Fruit fly (Drosophila melanogaster): ENCODE measurements around the gene CG5860.

Gene CG5860

DNA sequence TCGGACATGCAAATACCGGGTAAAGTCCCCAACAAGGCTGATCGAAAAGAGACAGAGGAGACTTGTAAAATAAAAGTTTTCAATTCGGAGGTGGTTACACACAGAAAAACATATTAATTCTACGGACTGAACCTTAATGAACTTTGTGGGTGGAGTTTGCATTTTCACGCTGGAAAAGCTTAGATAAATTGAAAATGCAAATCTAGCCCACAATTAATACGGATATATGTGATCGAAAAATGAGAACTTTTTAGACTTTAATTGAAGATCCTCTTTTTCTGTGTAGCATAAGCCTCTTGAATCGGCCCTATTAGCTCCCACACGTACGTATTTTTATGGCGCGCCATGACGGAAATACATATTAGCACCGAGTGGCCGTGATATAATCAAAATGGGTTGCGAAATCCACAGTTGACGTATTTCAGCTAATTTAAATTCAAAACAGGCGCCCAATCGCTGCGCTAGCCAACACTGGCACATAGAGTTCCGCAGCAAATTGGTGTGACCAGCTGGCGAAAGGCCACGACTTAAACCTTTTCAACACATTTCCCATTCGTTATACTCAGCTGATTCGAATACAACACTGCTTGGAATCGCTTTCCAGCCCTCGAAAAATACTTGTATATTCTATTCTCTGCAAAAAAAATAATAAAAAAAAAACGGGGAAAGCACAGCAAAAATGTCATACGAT, 23.9 kb upstream of the CG5860 start (continued):
- TF ChIP-seq Hand (GFP tag; optimal IDR thresholded peaks at IDR 0.05) = peak; percentile 17
- TF ChIP-seq corto (GFP tag; optimal IDR thresholded peaks at IDR 0.05) = no peak
- TF ChIP-seq Fer3 (tag; optimal IDR thresholded peaks at IDR 0.05) = peak; percentile 49
- TF ChIP-seq CG42726 (GFP tag; IDR thresholded peaks at IDR 0.05; ENCODE audit: partially characterized antibody) = no peak
- peak; percentile 34 for TF ChIP-seq scrt (GFP tag; optimal IDR thresholded peaks at IDR 0.05)
- TF ChIP-seq Dek (tag; optimal IDR thresholded peaks at IDR 0.05) = peak; percentile 40
- TF ChIP-seq CG12659 (GFP tag; optimal IDR thresholded peaks at IDR 0.05) = peak; percentile 81
- peak; percentile 66 for TF ChIP-seq tx (GFP tag; optimal IDR thresholded peaks at IDR 0.05)
- TF ChIP-seq CG33557 (GFP tag; optimal IDR thresholded peaks at IDR 0.05) = peak; percentile 8
- peak; percentile 63 for TF ChIP-seq CG14441 (GFP tag; IDR thresholded peaks at IDR 0.05)
- peak; percentile 31 for TF ChIP-seq CG30020 (tag; optimal IDR thresholded peaks at IDR 0.05)
- TF ChIP-seq crp (GFP tag; optimal IDR thresholded peaks at IDR 0.05) = peak; percentile 91 to 99
- peak; percentile 54 for TF ChIP-seq NFAT (GFP tag; IDR thresholded peaks at IDR 0.05)
- peak; percentile 64 for TF ChIP-seq cwo (GFP tag; optimal IDR thresholded peaks at IDR 0.05)
- peak; percentile 37; the same call in 1 of the 2 replicates for TF ChIP-seq HLH3B (GFP tag; IDR thresholded peaks at IDR 0.05)
- no peak for TF ChIP-seq Sry-β (GFP tag; optimal IDR thresholded peaks at IDR 0.05)
- TF ChIP-seq ssp (GFP tag; IDR thresholded peaks at IDR 0.05) = peak; percentile 57; the same call in 1 of the 2 replicates
- peak; percentile 38 for TF ChIP-seq maf-S (GFP tag; optimal IDR thresholded peaks at IDR 0.05)
- TF ChIP-seq CG2875 (GFP tag; optimal IDR thresholded peaks at IDR 0.05) = peak; percentile 34
- peak; percentile 53 for TF ChIP-seq CG17359 (tag; optimal IDR thresholded peaks at IDR 0.05)
- TF ChIP-seq bowl (GFP tag; IDR thresholded peaks at IDR 0.05) = no peak
- TF ChIP-seq da (GFP tag; optimal IDR thresholded peaks at IDR 0.05) = no peak
- peak; percentile 30 for TF ChIP-seq Scr (GFP tag; IDR thresholded peaks at IDR 0.05; ENCODE audit: partially characterized antibody)
- TF ChIP-seq croc (GFP tag; conservative IDR thresholded peaks at IDR 0.05) = no peak
- peak; percentile 14; the same call in 1 of the 2 replicates for TF ChIP-seq ranshi (GFP tag; IDR thresholded peaks at IDR 0.05)
- peak; percentile 71 for TF ChIP-seq CG32772 (GFP tag; IDR thresholded peaks at IDR 0.05)
- peak; percentile 38 for TF ChIP-seq CG12942 (GFP tag; optimal IDR thresholded peaks at IDR 0.05)
- TF ChIP-seq dm (GFP tag; optimal IDR thresholded peaks at IDR 0.05) = peak; percentile 56
- TF ChIP-seq en (GFP tag; optimal IDR thresholded peaks at IDR 0.05) = no peak
- no peak for TF ChIP-seq disco-r (GFP tag; optimal IDR thresholded peaks at IDR 0.05)
- TF ChIP-seq CG3065 (GFP tag; optimal IDR thresholded peaks at IDR 0.05) = no peak
- TF ChIP-seq pzg (GFP tag; optimal IDR thresholded peaks at IDR 0.05) = peak; percentile 96
- peak; percentile 41; the same call in 1 of the 2 replicates for TF ChIP-seq CG4730 (GFP tag; IDR thresholded peaks at IDR 0.05)
- TF ChIP-seq CG6813 (GFP tag; optimal IDR thresholded peaks at IDR 0.05) = peak; percentile 17
- no peak for TF ChIP-seq CG15073 (GFP tag; optimal IDR thresholded peaks at IDR 0.05)
- TF ChIP-seq sqz (GFP tag; optimal IDR thresholded peaks at IDR 0.05) = peak; percentile 93
- no peak for TF ChIP-seq CG13123 (GFP tag; optimal IDR thresholded peaks at IDR 0.05)
- TF ChIP-seq hkb (optimal IDR thresholded peaks at IDR 0.05) = peak; percentile 43
- peak; percentile 52; the same call in 1 of the 2 replicates for TF ChIP-seq hkb (GFP tag; IDR thresholded peaks at IDR 0.05)
- TF ChIP-seq Sry-δ (GFP tag; optimal IDR thresholded peaks at IDR 0.05) = peak; percentile 66
- no peak for TF ChIP-seq ATbp (GFP tag; optimal IDR thresholded peaks at IDR 0.05)
- no peak for TF ChIP-seq CG14860 (GFP tag; IDR thresholded peaks at IDR 0.05; ENCODE audit: partially characterized antibody)
- TF ChIP-seq CG3995 (GFP tag; optimal IDR thresholded peaks at IDR 0.05) = peak; percentile 47
- TF ChIP-seq unc-4 (GFP tag; IDR thresholded peaks at IDR 0.05; ENCODE audit: partially characterized antibody) = peak; percentile 46; the same call in 1 of the 2 replicates
- TF ChIP-seq zen (tag; optimal IDR thresholded peaks at IDR 0.05) = peak; percentile 21
- 0 out of 2 replicates have a peak, but pooled peaks have one; percentile 9 for TF ChIP-seq CG8765 (GFP tag; IDR thresholded peaks at IDR 0.05)
- no peak for TF ChIP-seq vnd (GFP tag; IDR thresholded peaks at IDR 0.05; ENCODE audit: partially characterized antibody)
- peak; percentile 1 for TF ChIP-seq CG12299 (tag; optimal IDR thresholded peaks at IDR 0.05)

Measured in whole organism, embryonic.